Worm (Caenorhabditis elegans) whole organism, young adult: ENCODE results near the gene C47G2.4.

Experiments
- B0261.1 ChIP-seq: sonication (generic microtip); optimal IDR thresholded peaks from 2 replicates; lab custom pipeline; 2016; ENCODE audit warnings: mild to moderate bottlenecking, missing genetic modification characterization, moderate library complexity, missing compliant biosample characterization
- D2030.7 ChIP-seq: fragments of 200-800 bp; sonication (Bioruptor generic); IDR thresholded peaks from 2 replicates; pipeline ENCODE4 v1.3.6; 2022; ENCODE audit warnings: missing genetic modification reagents, missing genetic modification characterization, missing compliant biosample characterization
- F22D6.2 ChIP-seq: sonication (generic microtip); optimal IDR thresholded peaks from 2 replicates; lab custom pipeline; 2016; ENCODE audit warnings: mild to moderate bottlenecking, missing genetic modification characterization, missing compliant biosample characterization
- F23B12.7 ChIP-seq: sonication (generic microtip); optimal IDR thresholded peaks from 2 replicates; lab custom pipeline; 2017; ENCODE audit warnings: missing genetic modification characterization, mild to moderate bottlenecking, missing compliant biosample characterization, antibody characterized with exemption, moderate library complexity; ENCODE audit not compliant: insufficient read depth
- F37B4.10 ChIP-seq: fragments of 200-800 bp; sonication (Bioruptor generic); IDR thresholded peaks from 2 replicates; pipeline ENCODE4 v1.3.6; 2022; ENCODE audit warnings: missing genetic modification characterization, missing compliant biosample characterization
- F52B5.7 ChIP-seq: sonication (generic microtip); optimal IDR thresholded peaks from 2 replicates; lab custom pipeline; 2016; ENCODE audit warnings: mild to moderate bottlenecking, missing genetic modification characterization, missing compliant biosample characterization
- F55B11.4 ChIP-seq: sonication (generic microtip); optimal IDR thresholded peaks from 2 replicates; lab custom pipeline; 2016; ENCODE audit warnings: missing compliant biosample characterization, missing genetic modification characterization, borderline replicate concordance; ENCODE audit not compliant: insufficient read depth
- T07F8.4 ChIP-seq: sonication (generic microtip); optimal IDR thresholded peaks from 2 replicates; lab custom pipeline; 2016; ENCODE audit warnings: mild to moderate bottlenecking, missing genetic modification characterization, moderate library complexity, missing compliant biosample characterization
- T26A5.8 ChIP-seq: sonication (generic microtip); optimal IDR thresholded peaks from 2 replicates; lab custom pipeline; 2016; ENCODE audit warnings: missing genetic modification characterization, missing compliant biosample characterization
- Y53G8AR.9 ChIP-seq: fragments of 200-800 bp; sonication (Bioruptor generic); conservative IDR thresholded peaks from 2 replicates; pipeline ENCODE4 v1.3.6; 2022; ENCODE audit warnings: missing genetic modification reagents, missing genetic modification characterization, missing compliant biosample characterization
- Y79H2A.3 ChIP-seq: fragments of 200-800 bp; sonication (Bioruptor generic); conservative IDR thresholded peaks from 2 replicates; pipeline ENCODE4 v1.3.6; 2022; ENCODE audit warnings: missing genetic modification reagents, missing genetic modification characterization, missing compliant biosample characterization
- akir-1 ChIP-seq: fragments of 200-800 bp; sonication (Bioruptor generic); optimal IDR thresholded peaks from 2 replicates; lab custom pipeline; 2018; ENCODE audit warnings: mild to moderate bottlenecking, missing genetic modification characterization, moderate library complexity, missing compliant biosample characterization
- attf-6 ChIP-seq: fragments of 200-800 bp; sonication (Bioruptor generic); IDR thresholded peaks from 2 replicates; pipeline ENCODE4 v1.3.6; 2022; ENCODE audit warnings: missing genetic modification reagents, missing genetic modification characterization, missing compliant biosample characterization
- cebp-1 ChIP-seq, 2 experiments: fragments of 200-800 bp in 1 of 2; sonication (Bioruptor generic) in 1 of 2; sonication (generic microtip) in 1 of 2; IDR thresholded peaks in 1 of 2; optimal IDR thresholded peaks in 1 of 2; 2 replicates each; pipeline versions ENCODE4 v1.3.6 to Lab custom; 2017 to 2022; ENCODE audit warnings: missing compliant biosample characterization in 2 of 2, missing genetic modification characterization in 2 of 2, mild to moderate bottlenecking in 1 of 2, missing genetic modification reagents in 1 of 2, moderate library complexity in 1 of 2
- ceh-40 ChIP-seq: fragments of 200-800 bp; sonication (Bioruptor generic); IDR thresholded peaks from 2 replicates; pipeline ENCODE4 v1.3.6; 2022; ENCODE audit warnings: missing genetic modification characterization, missing compliant biosample characterization
- ceh-58 ChIP-seq: fragments of 200-800 bp; sonication (Bioruptor generic); IDR thresholded peaks from 2 replicates; pipeline ENCODE4 v1.3.6; 2022; ENCODE audit warnings: missing genetic modification characterization, missing compliant biosample characterization
- ceh-79 ChIP-seq: sonication (generic microtip); optimal IDR thresholded peaks from 2 replicates; lab custom pipeline; 2017; ENCODE audit warnings: mild to moderate bottlenecking, missing genetic modification characterization, missing compliant biosample characterization
- chd-7 ChIP-seq: sonication (generic microtip); optimal IDR thresholded peaks from 2 replicates; lab custom pipeline; 2016; ENCODE audit warnings: mild to moderate bottlenecking, missing genetic modification characterization, moderate library complexity, missing compliant biosample characterization
- ets-4 ChIP-seq: fragments of 200-800 bp; sonication (Bioruptor generic); optimal IDR thresholded peaks from 2 replicates; lab custom pipeline; 2018; ENCODE audit warnings: mild to moderate bottlenecking, missing genetic modification characterization, missing compliant biosample characterization
- him-1 ChIP-seq: sonication (generic microtip); optimal IDR thresholded peaks from 2 replicates; lab custom pipeline; 2016; ENCODE audit warnings: missing genotype, missing genetic modification reagents, missing genetic modification characterization, missing compliant biosample characterization
- hsf-1 ChIP-seq: fragments of 200-800 bp; sonication (Bioruptor generic); IDR thresholded peaks from 2 replicates; pipeline ENCODE4 v1.3.6; 2022; ENCODE audit warnings: missing genetic modification reagents, missing genetic modification characterization, missing compliant biosample characterization
- lag-1 ChIP-seq: fragments of 200-800 bp; sonication (Bioruptor generic); IDR thresholded peaks from 2 replicates; pipeline ENCODE4 v1.3.6; 2022; ENCODE audit warnings: missing genetic modification reagents, missing genetic modification characterization, missing compliant biosample characterization
- let-526 ChIP-seq: fragments of 200-800 bp; sonication (Bioruptor generic); IDR thresholded peaks from 2 replicates; pipeline ENCODE4 v1.3.6; 2022; ENCODE audit warnings: missing genetic modification reagents, missing genetic modification characterization, missing compliant biosample characterization
- lin-26 ChIP-seq: fragments of 200-800 bp; sonication (Bioruptor generic); IDR thresholded peaks from 2 replicates; pipeline ENCODE4 v1.3.6; 2022; ENCODE audit warnings: missing genetic modification reagents, missing genetic modification characterization, missing compliant biosample characterization
- lin-40 ChIP-seq: sonication (generic microtip); optimal IDR thresholded peaks from 2 replicates; lab custom pipeline; 2016; ENCODE audit warnings: missing genetic modification characterization, mild to moderate bottlenecking, missing compliant biosample characterization, missing genotype, missing genetic modification reagents
- madf-10 ChIP-seq: sonication (generic microtip); optimal IDR thresholded peaks from 2 replicates; lab custom pipeline; 2016; ENCODE audit warnings: mild to moderate bottlenecking, missing genetic modification characterization, missing compliant biosample characterization
- mel-28 ChIP-seq: sonication (generic microtip); optimal IDR thresholded peaks from 2 replicates; lab custom pipeline; 2016; ENCODE audit warnings: borderline replicate concordance, mild to moderate bottlenecking, missing genetic modification characterization, missing compliant biosample characterization
- mes-4 ChIP-seq: sonication (generic microtip); optimal IDR thresholded peaks from 2 replicates; lab custom pipeline; 2016; ENCODE audit warnings: missing genotype, missing genetic modification characterization, missing compliant biosample characterization
- mxl-1 ChIP-seq: sonication (generic microtip); optimal IDR thresholded peaks from 2 replicates; lab custom pipeline; 2016; ENCODE audit warnings: missing genetic modification characterization, missing compliant biosample characterization
- nfya-2 ChIP-seq: fragments of 200-800 bp; sonication (Bioruptor generic); IDR thresholded peaks from 2 replicates; pipeline ENCODE4 v1.3.6; 2022; ENCODE audit warnings: missing genetic modification reagents, missing genetic modification characterization, missing compliant biosample characterization
- nfyb-1 ChIP-seq: fragments of 200-800 bp; sonication (Bioruptor generic); IDR thresholded peaks from 2 replicates; pipeline ENCODE4 v1.3.6; 2022; ENCODE audit warnings: missing genetic modification reagents, missing genetic modification characterization, missing compliant biosample characterization
- nhr-179 ChIP-seq: sonication (generic microtip); optimal IDR thresholded peaks from 2 replicates; lab custom pipeline; 2016; ENCODE audit warnings: mild to moderate bottlenecking, missing genetic modification characterization, missing compliant biosample characterization
- nhr-80 ChIP-seq: sonication (generic microtip); optimal IDR thresholded peaks from 2 replicates; lab custom pipeline; 2016; ENCODE audit warnings: missing genetic modification characterization, missing compliant biosample characterization
- pbrm-1 ChIP-seq: fragments of 200-800 bp; sonication (Bioruptor generic); IDR thresholded peaks from 2 replicates; pipeline ENCODE4 v1.3.6; 2022; ENCODE audit warnings: missing genetic modification reagents, missing genetic modification characterization, missing compliant biosample characterization
- rcor-1 ChIP-seq: fragments of 200-800 bp; sonication (Bioruptor generic); IDR thresholded peaks from 2 replicates; pipeline ENCODE4 v1.3.6; 2022; ENCODE audit warnings: missing genetic modification reagents, missing genetic modification characterization, missing compliant biosample characterization
- rec-8 ChIP-seq, 2 experiments: sonication (generic microtip); optimal IDR thresholded peaks; 2 replicates each; lab custom pipeline; 2016; ENCODE audit warnings: mild to moderate bottlenecking in 2 of 2, missing genetic modification characterization in 2 of 2, missing genetic modification reagents in 2 of 2, missing genotype in 2 of 2, missing biosample characterization in 1 of 2, missing compliant biosample characterization in 1 of 2, moderate library complexity in 1 of 2
- sdz-38 ChIP-seq: sonication (generic microtip); optimal IDR thresholded peaks from 2 replicates; lab custom pipeline; 2016; ENCODE audit warnings: missing genotype, missing genetic modification characterization, missing compliant biosample characterization
- sea-2 ChIP-seq: fragments of 200-800 bp; sonication (Bioruptor generic); IDR thresholded peaks from 2 replicates; pipeline ENCODE4 v1.3.6; 2022; ENCODE audit warnings: missing genetic modification characterization, missing compliant biosample characterization
- snpc-1.3 ChIP-seq: sonication (generic microtip); optimal IDR thresholded peaks from 2 replicates; lab custom pipeline; 2017; ENCODE audit warnings: missing genetic modification characterization, mild to moderate bottlenecking, missing compliant biosample characterization, antibody characterized with exemption, moderate library complexity, missing genotype, missing genetic modification reagents; ENCODE audit not compliant: insufficient read depth
- snpc-3.4 ChIP-seq: sonication (generic microtip); optimal IDR thresholded peaks from 2 replicates; lab custom pipeline; 2017; ENCODE audit warnings: missing genetic modification characterization, mild to moderate bottlenecking, missing compliant biosample characterization, antibody characterized with exemption, moderate library complexity, missing genotype, missing genetic modification reagents
- sptf-2 ChIP-seq: fragments of 200-800 bp; sonication (Bioruptor generic); optimal IDR thresholded peaks from 2 replicates; lab custom pipeline; 2018; ENCODE audit warnings: mild to moderate bottlenecking, missing genetic modification characterization, missing compliant biosample characterization
- tlf-1 ChIP-seq: fragments of 200-800 bp; sonication (Bioruptor generic); optimal IDR thresholded peaks from 2 replicates; lab custom pipeline; 2018; ENCODE audit warnings: mild to moderate bottlenecking, missing genetic modification characterization, missing compliant biosample characterization
- zim-3 ChIP-seq: sonication (generic microtip); optimal IDR thresholded peaks from 2 replicates; lab custom pipeline; 2017; ENCODE audit warnings: mild to moderate bottlenecking, missing genetic modification characterization, moderate library complexity, missing compliant biosample characterization
- ztf-26 ChIP-seq: sonication (generic microtip); optimal IDR thresholded peaks from 2 replicates; lab custom pipeline; 2017; ENCODE audit warnings: missing genetic modification characterization, missing compliant biosample characterization
- ztf-28 ChIP-seq: fragments of 200-800 bp; sonication (Bioruptor generic); IDR thresholded peaks from 2 replicates; pipeline ENCODE4 v1.3.6; 2022; ENCODE audit warnings: missing genetic modification reagents, missing genetic modification characterization, missing compliant biosample characterization
- ztf-3 ChIP-seq: fragments of 200-800 bp; sonication (Bioruptor generic); optimal IDR thresholded peaks from 2 replicates; lab custom pipeline; 2018; ENCODE audit warnings: mild to moderate bottlenecking, missing genetic modification characterization, missing compliant biosample characterization

C47G2.4 gene

DNA sequence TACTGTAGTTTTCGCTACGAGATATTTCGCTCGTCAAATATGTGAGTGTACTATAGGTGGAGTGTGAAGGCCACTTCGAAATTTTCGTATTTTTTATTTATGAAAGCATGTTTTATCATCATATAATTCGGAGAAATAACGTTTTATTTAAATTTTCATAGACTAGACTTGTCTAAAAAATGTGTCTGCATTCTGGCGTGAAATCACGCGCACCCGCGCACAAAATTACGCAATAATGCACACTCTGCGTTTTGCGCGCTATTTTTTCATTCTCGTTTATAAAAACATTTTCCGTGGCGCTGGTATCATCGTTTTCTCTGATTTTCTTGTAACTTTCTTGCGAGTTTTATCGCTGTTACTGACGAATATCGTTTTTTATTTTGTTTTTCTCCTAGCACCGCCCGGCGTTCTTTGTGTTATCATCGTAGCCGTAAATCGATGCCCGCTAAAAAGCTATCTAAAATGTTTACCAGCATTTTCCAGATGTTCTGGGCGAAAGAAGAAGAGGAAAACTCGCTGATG is 3.9 kb upstream of the C47G2.4 start, which contains the start of gene saps-1 (continued):
- peak; percentile 80 for TF ChIP-seq D2030.7
- no peak for TF ChIP-seq F52B5.7
- TF ChIP-seq mes-4 (tag; lab: Kevin White, UChicago): no peak
- no peak for TF ChIP-seq lin-40 (tag; lab: Kevin White, UChicago)
- no peak for TF ChIP-seq F55B11.4 (tag; lab: Kevin White, UChicago)
- no peak for TF ChIP-seq F22D6.2 (tag; lab: Kevin White, UChicago)
- TF ChIP-seq sdz-38 (tag; lab: Kevin White, UChicago): no peak
- TF ChIP-seq F23B12.7 (tag; lab: Kevin White, UChicago): no peak
- TF ChIP-seq him-1 (tag; lab: Kevin White, UChicago): no peak
- TF ChIP-seq tlf-1 (GFP tag; lab: Kevin White, UChicago): peak; percentile 22
- no peak for TF ChIP-seq Y53G8AR.9 (GFP tag; lab: Robert Waterston, UW)
- no peak for TF ChIP-seq ztf-3 (GFP tag; lab: Kevin White, UChicago)
- TF ChIP-seq ceh-58 (GFP tag; lab: Robert Waterston, UW): no peak
- peak; percentile 55; the same call in 1 of the 2 replicates for TF ChIP-seq cebp-1 (GFP tag; IDR thresholded peaks at IDR 0.05; lab: Robert Waterston, UW)
- TF ChIP-seq cebp-1 (tag; optimal IDR thresholded peaks at IDR 0.05; lab: Kevin White, UChicago): peak; percentile 87
- 0 out of 2 replicates have a peak, but pooled peaks have one; percentile 44 for TF ChIP-seq nfyb-1 (GFP tag; lab: Robert Waterston, UW)
- TF ChIP-seq ceh-40 (GFP tag; lab: Robert Waterston, UW): no peak
- TF ChIP-seq sea-2: no peak
- peak; percentile 58; the same call in 1 of the 2 replicates for TF ChIP-seq pbrm-1 (GFP tag; lab: Robert Waterston, UW)
- no peak for TF ChIP-seq sptf-2 (GFP tag; lab: Kevin White, UChicago)
- TF ChIP-seq ceh-79 (tag; lab: Kevin White, UChicago): no peak
- TF ChIP-seq T07F8.4 (tag; lab: Kevin White, UChicago): no peak
- TF ChIP-seq mxl-1 (tag; lab: Kevin White, UChicago): no peak
- TF ChIP-seq akir-1 (GFP tag; lab: Kevin White, UChicago): no peak
- TF ChIP-seq rec-8 (tag; optimal IDR thresholded peaks at IDR 0.05; lab: Kevin White, UChicago): no peak
- no peak for TF ChIP-seq nhr-80 (tag; lab: Kevin White, UChicago)
- no peak for TF ChIP-seq mel-28
- no peak for TF ChIP-seq zim-3 (tag; lab: Kevin White, UChicago)
- TF ChIP-seq nfya-2 (GFP tag; lab: Robert Waterston, UW): no peak
- TF ChIP-seq nhr-179 (tag; lab: Kevin White, UChicago): no peak
- no peak for TF ChIP-seq madf-10 (tag; lab: Kevin White, UChicago)
- TF ChIP-seq lin-26 (GFP tag; lab: Robert Waterston, UW): no peak
- TF ChIP-seq, all 124 proteins: peak for 33

DNA sequence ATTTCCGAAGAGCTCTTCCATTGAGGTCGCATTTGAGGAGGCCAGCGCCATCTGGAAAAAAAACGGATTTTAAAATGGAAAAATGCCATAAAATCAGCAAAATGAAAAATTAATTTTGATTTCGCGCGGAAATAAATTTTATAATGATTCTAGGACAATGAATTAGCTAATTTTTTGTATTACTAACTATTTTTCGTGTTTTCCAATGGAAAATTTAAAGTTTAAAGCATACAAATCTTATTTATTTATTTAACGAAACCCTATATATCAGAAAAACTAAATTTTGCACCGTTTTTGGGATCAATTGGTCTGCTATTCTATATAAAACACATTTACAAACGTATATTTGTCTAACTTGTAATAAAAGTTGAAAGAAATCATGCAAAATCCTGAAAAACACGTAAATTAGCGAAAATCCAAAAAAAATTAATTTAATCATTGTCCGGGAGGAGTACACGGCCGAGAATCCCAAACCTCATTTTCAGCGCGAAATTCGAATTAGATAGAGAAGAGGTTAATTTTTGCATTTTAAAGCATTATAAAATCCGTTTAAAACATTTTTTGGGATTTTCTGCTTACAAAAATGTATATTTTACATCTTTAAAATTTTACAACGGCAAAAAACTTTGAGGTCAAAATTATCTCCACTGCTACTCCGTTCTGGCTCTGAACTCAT is 3.2 kb downstream of the C47G2.4 start, which contains the start of gene C47G2.3:
Gene C47G2.3 (minus strand): TSS at position 51 of the 676 bp plus-strand sequence.
- TF ChIP-seq lag-1 (GFP tag; lab: Robert Waterston, UW) (no peak), hsf-1 (no peak), ztf-26 (tag; lab: Kevin White, UChicago) (no peak), snpc-1.3 (tag; lab: Kevin White, UChicago) (peak; percentile 41), B0261.1 (no peak), attf-6 (GFP tag; lab: Robert Waterston, UW) (no peak), chd-7 (no peak), ets-4 (GFP tag; lab: Kevin White, UChicago) (no peak), rcor-1 (GFP tag; lab: Robert Waterston, UW) (0 out of 2 replicates have a peak, but pooled peaks have one; percentile 39), snpc-3.4 (tag; lab: Kevin White, UChicago) (peak; percentile 70), F23B12.7 (tag; lab: Kevin White, UChicago) (no peak), pbrm-1 (GFP tag; lab: Robert Waterston, UW) (no peak), F37B4.10 (no peak), T26A5.8 (tag; lab: Kevin White, UChicago) (no peak), Y79H2A.3 (no peak), mes-4 (tag; lab: Kevin White, UChicago) (no peak), ztf-28 (no peak), let-526 (no peak)
